Fruit fly (Drosophila melanogaster) whole organism, embryonic: Measurements from ENCODE around the gene CG14805.

Experiments used
- Adf1 ChIP-seq: fragments of 200-800 bp; sonication (Bioruptor generic); IDR thresholded peaks from 2 replicates; pipeline ENCODE4 v1.3.6; 2022; ENCODE audit warnings: missing biosample characterization, missing genetic modification characterization
- B-H1 ChIP-seq: fragments of 200-800 bp; sonication (Bioruptor generic); IDR thresholded peaks from 3 replicates; pipeline ENCODE4 v1.3.6; 2022; ENCODE audit warnings: missing biosample characterization, missing genetic modification characterization
- B-H2 ChIP-seq: fragments of 200-800 bp; sonication (Bioruptor generic); optimal IDR thresholded peaks from 2 replicates; lab custom pipeline; 2018; ENCODE audit warnings: missing biosample characterization, mild to moderate bottlenecking, missing genetic modification characterization
- CG1233 ChIP-seq: fragments of 200-800 bp; sonication (Bioruptor generic); optimal IDR thresholded peaks from 4 replicates; lab custom pipeline; 2018; ENCODE audit warnings: missing biosample characterization, mild to moderate bottlenecking, missing genetic modification characterization
- CG12942 ChIP-seq: fragments of 200-800 bp; sonication (Bioruptor generic); optimal IDR thresholded peaks from 3 replicates; lab custom pipeline; 2016; ENCODE audit warnings: missing biosample characterization, missing genetic modification characterization
- CG13775 ChIP-seq: fragments of 200-800 bp; sonication (Bioruptor generic); optimal IDR thresholded peaks from 3 replicates; lab custom pipeline; 2017; ENCODE audit warnings: missing biosample characterization, mild to moderate bottlenecking, missing genetic modification characterization
- CG15514 ChIP-seq: fragments of 200-800 bp; sonication (Bioruptor generic); optimal IDR thresholded peaks from 3 replicates; lab custom pipeline; 2017; ENCODE audit warnings: missing biosample characterization, missing genetic modification characterization, mild to moderate bottlenecking, moderate library complexity, missing genetic modification reagents
- CG1602 ChIP-seq: fragments of 200-800 bp; sonication (Bioruptor generic); optimal IDR thresholded peaks from 3 replicates; lab custom pipeline; 2016; ENCODE audit warnings: missing biosample characterization, missing genetic modification characterization
- CG17829 ChIP-seq: fragments of 200-800 bp; optimal IDR thresholded peaks from 2 replicates; lab custom pipeline; 2019; ENCODE audit warnings: missing biosample characterization, mild to moderate bottlenecking, missing genetic modification characterization, moderate library complexity
- CG1832 ChIP-seq: fragments of 200-800 bp; sonication (Bioruptor generic); optimal IDR thresholded peaks from 2 replicates; lab custom pipeline; 2017; ENCODE audit warnings: missing biosample characterization, mild to moderate bottlenecking, missing genetic modification characterization, inconsistent platforms
- CG18476 ChIP-seq: fragments of 200-800 bp; sonication (Bioruptor generic); optimal IDR thresholded peaks from 2 replicates; lab custom pipeline; 2016; ENCODE audit warnings: missing biosample characterization, mild to moderate bottlenecking, missing genetic modification characterization
- CG2678 ChIP-seq: fragments of 200-800 bp; sonication (Bioruptor generic); optimal IDR thresholded peaks from 3 replicates; lab custom pipeline; 2019; ENCODE audit warnings: missing biosample characterization, mild to moderate bottlenecking, missing genetic modification characterization, moderate library complexity
- CG2889 ChIP-seq: fragments of 200-800 bp; sonication (Bioruptor generic); IDR thresholded peaks from 3 replicates; pipeline ENCODE4 v1.3.6; 2022; ENCODE audit warnings: missing biosample characterization, missing genetic modification characterization
- CG31224 ChIP-seq: fragments of 200-800 bp; sonication (Bioruptor generic); IDR thresholded peaks from 2 replicates; pipeline ENCODE4 v1.3.6; 2022; ENCODE audit warnings: missing biosample characterization, missing genetic modification characterization
- CG32532 ChIP-seq: fragments of 200-800 bp; sonication (Bioruptor generic); IDR thresholded peaks from 2 replicates; pipeline ENCODE4 v1.3.6; 2022; ENCODE audit warnings: missing biosample characterization, missing genetic modification characterization
- CG33557 ChIP-seq: fragments of 200-800 bp; sonication (Bioruptor generic); optimal IDR thresholded peaks from 2 replicates; lab custom pipeline; 2019; ENCODE audit warnings: missing biosample characterization, mild to moderate bottlenecking, missing genetic modification characterization, moderate library complexity
- CG4328 ChIP-seq: fragments of 200-800 bp; sonication (Bioruptor generic); optimal IDR thresholded peaks from 3 replicates; lab custom pipeline; 2017; ENCODE audit warnings: missing biosample characterization, missing genetic modification reagents, missing genetic modification characterization
- CG6765 ChIP-seq: fragments of 200-800 bp; sonication (Bioruptor generic); optimal IDR thresholded peaks from 3 replicates; lab custom pipeline; 2017; ENCODE audit warnings: missing biosample characterization, mild to moderate bottlenecking, missing genetic modification characterization
- CG7271 ChIP-seq: fragments of 200-800 bp; sonication (Bioruptor generic); optimal IDR thresholded peaks from 2 replicates; lab custom pipeline; 2018; ENCODE audit warnings: missing biosample characterization, mild to moderate bottlenecking, missing genetic modification characterization, moderate library complexity
- CG8924 ChIP-seq: fragments of 200-800 bp; optimal IDR thresholded peaks from 3 replicates; lab custom pipeline; 2019; ENCODE audit warnings: missing biosample characterization, mild to moderate bottlenecking, missing genetic modification characterization, moderate library complexity
- Chrac-16 ChIP-seq: fragments of 200-800 bp; sonication (Bioruptor generic); optimal IDR thresholded peaks from 3 replicates; lab custom pipeline; 2016; ENCODE audit warnings: missing biosample characterization, missing genetic modification characterization
- Doc2 ChIP-seq: fragments of 200-800 bp; sonication (Bioruptor generic); IDR thresholded peaks from 2 replicates; pipeline ENCODE4 v1.3.6; 2022; ENCODE audit warnings: missing biosample characterization, missing genetic modification characterization
- Dref ChIP-seq: fragments of 200-800 bp; sonication (Bioruptor generic); IDR thresholded peaks from 2 replicates; pipeline ENCODE4 v1.3.6; 2022; ENCODE audit warnings: missing biosample characterization, missing genetic modification characterization
- Drgx ChIP-seq: fragments of 200-800 bp; sonication (Bioruptor generic); IDR thresholded peaks from 2 replicates; pipeline ENCODE4 v1.3.6; 2022; ENCODE audit warnings: missing biosample characterization, missing genetic modification characterization
- Gsc ChIP-seq: fragments of 200-800 bp; sonication (Bioruptor generic); IDR thresholded peaks from 2 replicates; pipeline ENCODE4 v1.3.6; 2022; ENCODE audit warnings: missing biosample characterization, missing genetic modification characterization
- HmgD ChIP-seq: fragments of 200-800 bp; sonication (Bioruptor generic); optimal IDR thresholded peaks from 3 replicates; lab custom pipeline; 2016; ENCODE audit warnings: missing biosample characterization, missing genetic modification characterization
- Nf-YB ChIP-seq: fragments of 200-800 bp; sonication (Bioruptor generic); optimal IDR thresholded peaks from 3 replicates; lab custom pipeline; 2019; ENCODE audit warnings: missing biosample characterization, mild to moderate bottlenecking, missing genetic modification characterization, moderate library complexity
- Side ChIP-seq: fragments of 200-800 bp; sonication (Bioruptor generic); optimal IDR thresholded peaks from 2 replicates; lab custom pipeline; 2016; ENCODE audit warnings: missing biosample characterization, missing genetic modification characterization
- Sox100B ChIP-seq: fragments of 200-800 bp; sonication (Bioruptor generic); optimal IDR thresholded peaks from 3 replicates; lab custom pipeline; 2018; ENCODE audit warnings: missing biosample characterization, mild to moderate bottlenecking, missing genetic modification characterization
- Vsx1 ChIP-seq: fragments of 200-800 bp; sonication (Bioruptor generic); optimal IDR thresholded peaks from 2 replicates; lab custom pipeline; 2017; ENCODE audit warnings: missing biosample characterization, mild to moderate bottlenecking, missing genetic modification characterization, missing genetic modification reagents
- ac ChIP-seq: fragments of 200-800 bp; sonication (Bioruptor generic); optimal IDR thresholded peaks from 3 replicates; lab custom pipeline; 2017; ENCODE audit warnings: missing biosample characterization, mild to moderate bottlenecking, missing genetic modification characterization
- ase ChIP-seq: fragments of 200-800 bp; sonication (Bioruptor generic); IDR thresholded peaks from 3 replicates; pipeline ENCODE4 v1.3.6; 2022; ENCODE audit warnings: missing biosample characterization, missing genetic modification characterization
- chn ChIP-seq: fragments of 200-800 bp; sonication (Bioruptor generic); optimal IDR thresholded peaks from 2 replicates; lab custom pipeline; 2016; ENCODE audit warnings: missing biosample characterization, missing genetic modification characterization
- dimm ChIP-seq: fragments of 200-800 bp; sonication (Bioruptor generic); IDR thresholded peaks from 2 replicates; pipeline ENCODE4 v1.3.6; 2022; ENCODE audit warnings: missing biosample characterization, missing genetic modification characterization
- dmrt99B ChIP-seq: fragments of 200-800 bp; sonication (Bioruptor generic); optimal IDR thresholded peaks from 2 replicates; lab custom pipeline; 2018; ENCODE audit warnings: missing biosample characterization, mild to moderate bottlenecking, missing genetic modification characterization, moderate library complexity
- esg ChIP-seq: fragments of 200-800 bp; sonication (Bioruptor generic); conservative IDR thresholded peaks from 2 replicates; pipeline ENCODE4 v1.3.6; 2022; ENCODE audit warnings: missing biosample characterization, missing genetic modification characterization
- eve ChIP-seq, 2 experiments: fragments of >200 bp; optimal IDR thresholded peaks; 2 replicates each; lab custom pipeline; 2017; ENCODE audit warnings: missing biosample characterization in 2 of 2, missing genetic modification characterization in 2 of 2
- gce ChIP-seq: fragments of 200-800 bp; sonication (Bioruptor generic); IDR thresholded peaks from 3 replicates; pipeline ENCODE4 v1.3.6; 2022; ENCODE audit warnings: missing biosample characterization, missing genetic modification characterization
- gro ChIP-seq: fragments of 200-800 bp; sonication (Bioruptor generic); optimal IDR thresholded peaks from 2 replicates; lab custom pipeline; 2016; ENCODE audit warnings: missing biosample characterization, missing genetic modification characterization
- ham ChIP-seq: fragments of 200-800 bp; sonication (Bioruptor generic); IDR thresholded peaks from 2 replicates; pipeline ENCODE4 v1.3.6; 2022; ENCODE audit warnings: missing biosample characterization, missing genetic modification characterization
- ind ChIP-seq: fragments of 200-800 bp; sonication (Bioruptor generic); optimal IDR thresholded peaks from 3 replicates; lab custom pipeline; 2016; ENCODE audit warnings: missing biosample characterization, missing genetic modification characterization
- nom ChIP-seq: fragments of 200-800 bp; sonication (Bioruptor generic); optimal IDR thresholded peaks from 2 replicates; lab custom pipeline; 2017; ENCODE audit warnings: missing biosample characterization, missing genetic modification characterization, mild to moderate bottlenecking, moderate library complexity, missing genetic modification reagents
- org-1 ChIP-seq: fragments of 200-800 bp; sonication (Bioruptor generic); optimal IDR thresholded peaks from 2 replicates; lab custom pipeline; 2017; ENCODE audit warnings: missing biosample characterization, missing genetic modification characterization
- p53 ChIP-seq: fragments of 200-800 bp; sonication (Bioruptor generic); optimal IDR thresholded peaks from 2 replicates; lab custom pipeline; 2016; ENCODE audit warnings: missing biosample characterization, missing genetic modification characterization
- repo ChIP-seq: fragments of 200-800 bp; sonication (Bioruptor generic); optimal IDR thresholded peaks from 2 replicates; lab custom pipeline; 2016; ENCODE audit warnings: missing biosample characterization, missing genetic modification characterization
- sc ChIP-seq, 3 experiments: fragments of >200 bp in 2 of 3; fragments of 200-800 bp in 1 of 3; sonication (Bioruptor generic) in 1 of 3; optimal IDR thresholded peaks; 2 replicates in 2 of 3; 3 replicates in 1 of 3; lab custom pipeline; 2017; ENCODE audit warnings: mild to moderate bottlenecking in 1 of 3, missing biosample characterization in 1 of 3, missing genetic modification characterization in 1 of 3, missing genetic modification reagents in 1 of 3
- sim ChIP-seq: fragments of 200-800 bp; sonication (Bioruptor generic); IDR thresholded peaks from 2 replicates; pipeline ENCODE4 v1.3.6; 2022; ENCODE audit warnings: missing biosample characterization, missing genetic modification characterization
- slp2 ChIP-seq: fragments of 200-800 bp; sonication (Bioruptor generic); optimal IDR thresholded peaks from 2 replicates; lab custom pipeline; 2016; ENCODE audit warnings: missing biosample characterization, missing genetic modification characterization
- stwl ChIP-seq: fragments of 200-800 bp; sonication (Bioruptor generic); optimal IDR thresholded peaks from 3 replicates; lab custom pipeline; 2018; ENCODE audit warnings: missing biosample characterization, mild to moderate bottlenecking, missing genetic modification characterization, moderate library complexity
- wek ChIP-seq: fragments of 200-800 bp; sonication (Bioruptor generic); optimal IDR thresholded peaks from 3 replicates; lab custom pipeline; 2018; ENCODE audit warnings: missing biosample characterization, mild to moderate bottlenecking, missing genetic modification characterization, moderate library complexity
- z ChIP-seq: fragments of 200-800 bp; sonication (Bioruptor generic); IDR thresholded peaks from 3 replicates; pipeline ENCODE4 v1.3.6; 2022; ENCODE audit warnings: missing biosample characterization, missing genetic modification characterization

The CG14805 gene

dm6 chrX:1879606-1880110, 2.5 kb downstream of the CG14805 start, which contains the start of gene CG14818 (continued):
- TF ChIP-seq CG33557 (GFP tag; lab: Kevin White, UChicago) (peak; percentile 33), dmrt99B (tag; lab: Kevin White, UChicago) (no peak), Drgx (GFP tag; lab: Robert Waterston, UW) (peak; percentile 43), CG17829 (peak; percentile 31), sc (optimal IDR thresholded peaks at IDR 0.05; lab: Kevin White, UChicago) (no peak), sc (GFP tag; optimal IDR thresholded peaks at IDR 0.05; lab: Kevin White, UChicago) (no peak), CG6765 (GFP tag; lab: Kevin White, UChicago) (no peak), Nf-YB (GFP tag; lab: Kevin White, UChicago) (peak; percentile 79), sim (GFP tag; lab: Robert Waterston, UW) (no peak), wek (GFP tag; lab: Kevin White, UChicago) (peak; percentile 81), HmgD (GFP tag; lab: Kevin White, UChicago) (no peak), org-1 (no peak), CG13775 (peak; percentile 57), Vsx1 (GFP tag; lab: Kevin White, UChicago) (no peak), CG4328 (peak; percentile 60), B-H1 (GFP tag; lab: Robert Waterston, UW) (peak; percentile 28; the same call in 1 of the 3 replicates), stwl (tag; lab: Kevin White, UChicago) (no peak), CG18476 (GFP tag; lab: Kevin White, UChicago) (no peak), CG7271 (tag; lab: Kevin White, UChicago) (no peak), CG1233 (peak; percentile 38), dimm (GFP tag; lab: Robert Waterston, UW) (no peak), CG12942 (peak; percentile 36), CG1832 (GFP tag; lab: Kevin White, UChicago) (no peak), esg (GFP tag; lab: Robert Waterston, UW) (peak; percentile 31; the same call in 1 of the 2 replicates), repo (GFP tag; lab: Kevin White, UChicago) (peak; percentile 52), slp2 (GFP tag; lab: Kevin White, UChicago) (peak; percentile 68), Side (GFP tag; lab: Kevin White, UChicago) (peak; percentile 63), ase (GFP tag; lab: Robert Waterston, UW) (0 out of 3 replicates have a peak, but pooled peaks have one; percentile 25), CG31224 (GFP tag; lab: Robert Waterston, UW) (no peak), CG32532 (peak; percentile 55; the same call in 1 of the 2 replicates), p53 (GFP tag; lab: Kevin White, UChicago) (no peak), CG8924 (tag; lab: Kevin White, UChicago) (peak; percentile 6), gce (GFP tag; lab: Robert Waterston, UW) (no peak), ind (GFP tag; lab: Kevin White, UChicago) (peak; percentile 62), Adf1 (peak; percentile 35; the same call in 1 of the 2 replicates), ham (GFP tag; lab: Robert Waterston, UW) (no peak), CG2678 (tag; lab: Kevin White, UChicago) (peak; percentile 72), Chrac-16 (GFP tag; lab: Kevin White, UChicago) (peak; percentile 53), eve (GFP tag; optimal IDR thresholded peaks at IDR 0.05; lab: Kevin White, UChicago) (peak in 1 of 2 experiments; percentile 13), Dref (GFP tag; lab: Robert Waterston, UW) (no peak), CG15514 (GFP tag; lab: Kevin White, UChicago) (peak; percentile 55), Sox100B (GFP tag; lab: Kevin White, UChicago) (no peak), gro (peak; percentile 42), z (GFP tag; lab: Robert Waterston, UW) (no peak), ac (GFP tag; lab: Kevin White, UChicago) (no peak), CG2889 (GFP tag; lab: Robert Waterston, UW) (no peak), chn (GFP tag; lab: Kevin White, UChicago) (peak; percentile 53), CG1602 (GFP tag; lab: Kevin White, UChicago) (peak; percentile 59), B-H2 (GFP tag; lab: Kevin White, UChicago) (peak; percentile 60), Gsc (GFP tag; lab: Robert Waterston, UW) (no peak), Doc2 (GFP tag; lab: Robert Waterston, UW) (no peak), nom (GFP tag; lab: Kevin White, UChicago) (no peak)
